Worm (Caenorhabditis elegans): ENCODE results near the gene ttr-18.

ce11 chrII:11500198-11500597 lies 13.7 kb upstream of the ttr-18 start, which contains the start of gene B0334.20:
- no peak for TF ChIP-seq unc-62 (GFP tag; optimal IDR thresholded peaks at IDR 0.05)
- TF ChIP-seq ceh-79 (tag; optimal IDR thresholded peaks at IDR 0.05): no peak
- TF ChIP-seq pha-4 (tag; optimal IDR thresholded peaks at IDR 0.05): no peak
- no peak for TF ChIP-seq pbrm-1 (GFP tag; IDR thresholded peaks at IDR 0.05)
- no peak for TF ChIP-seq atf-7 (tag; optimal IDR thresholded peaks at IDR 0.05)
- no peak for TF ChIP-seq mxl-1 (tag; optimal IDR thresholded peaks at IDR 0.05)

All from whole organism, young adult.